Worm (Caenorhabditis elegans) whole organism, L4 larva: ENCODE measurements around the gene Y41E3.7.

Source experiments
- D1046.2 ChIP-seq: fragments of 200-800 bp; sonication (Bioruptor generic); IDR thresholded peaks from 2 replicates; pipeline ENCODE4 v1.3.6; 2022; ENCODE audit warnings: missing genetic modification characterization, missing compliant biosample characterization
- F37D6.2 ChIP-seq: sonication (generic microtip); optimal IDR thresholded peaks from 2 replicates; lab custom pipeline; 2016; ENCODE audit warnings: mild to moderate bottlenecking, missing genetic modification characterization, missing compliant biosample characterization
- R02D3.7 ChIP-seq: fragments of 150-350 bp; sonication (generic microtip); optimal IDR thresholded peaks from 3 replicates; lab custom pipeline; 2014; ENCODE audit warnings: missing biosample characterization, missing genetic modification characterization
- T26A8.4 ChIP-seq: fragments of 200-800 bp; sonication (Bioruptor generic); IDR thresholded peaks from 2 replicates; pipeline ENCODE4 v1.3.6; 2022; ENCODE audit warnings: missing genetic modification characterization, missing compliant biosample characterization
- Y48G9A.11 ChIP-seq: fragments of 200-800 bp; sonication (Bioruptor generic); IDR thresholded peaks from 2 replicates; pipeline ENCODE4 v1.3.6; 2022; ENCODE audit warnings: missing genetic modification reagents, missing genetic modification characterization, missing compliant biosample characterization
- Y75B8A.6 ChIP-seq: fragments of 200-800 bp; sonication (Bioruptor generic); IDR thresholded peaks from 2 replicates; pipeline ENCODE4 v1.3.6; 2022; ENCODE audit warnings: missing genetic modification reagents, missing genetic modification characterization, missing compliant biosample characterization
- aha-1 ChIP-seq: fragments of 150-350 bp; peaks from one replicate; lab custom pipeline; 2014; ENCODE audit warnings: missing biosample characterization, missing genetic modification characterization
- ama-1 ChIP-seq: fragments of 150-350 bp; optimal IDR thresholded peaks from 2 replicates; lab custom pipeline; 2014; ENCODE audit warnings: inconsistent platforms, mixed read lengths
- attf-4 ChIP-seq: sonication (generic microtip); optimal IDR thresholded peaks from 3 replicates; lab custom pipeline; 2017; ENCODE audit warnings: missing biosample characterization, missing genetic modification characterization
- ceh-20 ChIP-seq: fragments of 200-800 bp; sonication (Bioruptor generic); IDR thresholded peaks from 2 replicates; pipeline ENCODE4 v1.3.6; 2022; ENCODE audit warnings: missing genetic modification reagents, missing genetic modification characterization, missing compliant biosample characterization
- ceh-28 ChIP-seq: fragments of 150-350 bp; optimal IDR thresholded peaks from 2 replicates; lab custom pipeline; 2014; ENCODE audit warnings: missing biosample characterization, missing genetic modification reagents, missing genetic modification characterization
- ces-1 ChIP-seq: fragments of 150-350 bp; sonication (generic microtip); optimal IDR thresholded peaks from 4 replicates; lab custom pipeline; 2014; ENCODE audit warnings: missing biosample characterization, missing genetic modification reagents, missing genetic modification characterization
- cey-2 ChIP-seq: sonication (generic microtip); optimal IDR thresholded peaks from 3 replicates; lab custom pipeline; 2017; ENCODE audit warnings: missing genetic modification characterization, mild to moderate bottlenecking, missing compliant biosample characterization, antibody characterized with exemption, borderline replicate concordance; ENCODE audit not compliant: insufficient read depth
- daf-16 ChIP-seq, 3 experiments: sonication (generic microtip); optimal IDR thresholded peaks; 2 replicates each; lab custom pipeline; 2016 to 2017; ENCODE audit warnings: missing genetic modification characterization in 3 of 3, missing genetic modification reagents in 3 of 3, mild to moderate bottlenecking in 2 of 3, missing compliant biosample characterization in 2 of 3, missing biosample characterization in 1 of 3, moderate library complexity in 1 of 3
- dmd-8 ChIP-seq: fragments of 200-800 bp; sonication (Bioruptor generic); IDR thresholded peaks from 2 replicates; pipeline ENCODE4 v1.3.6; 2022; ENCODE audit warnings: missing genetic modification characterization, missing compliant biosample characterization
- dpl-1 ChIP-seq: fragments of 150-350 bp; optimal IDR thresholded peaks from 2 replicates; lab custom pipeline; 2014; ENCODE audit warnings: missing biosample characterization, missing genetic modification reagents, missing genetic modification characterization
- egl-27 ChIP-seq: sonication (generic microtip); optimal IDR thresholded peaks from 3 replicates; lab custom pipeline; 2017; ENCODE audit warnings: missing biosample characterization, missing genetic modification reagents, missing genetic modification characterization
- hlh-30 ChIP-seq: sonication (generic microtip); optimal IDR thresholded peaks from 2 replicates; lab custom pipeline; 2017; ENCODE audit warnings: antibody characterized with exemption, mild to moderate bottlenecking, missing genetic modification characterization, missing compliant biosample characterization; ENCODE audit not compliant: insufficient read depth
- lin-13 ChIP-seq: fragments of 150-350 bp; optimal IDR thresholded peaks from 2 replicates; lab custom pipeline; 2014; ENCODE audit warnings: missing biosample characterization, missing genetic modification reagents, missing genetic modification characterization
- lin-38 ChIP-seq: fragments of 200-800 bp; sonication (Bioruptor generic); IDR thresholded peaks from 2 replicates; pipeline ENCODE4 v1.3.6; 2022; ENCODE audit warnings: missing genetic modification reagents, missing genetic modification characterization, missing compliant biosample characterization
- lir-3 ChIP-seq: sonication (generic microtip); optimal IDR thresholded peaks from 2 replicates; lab custom pipeline; 2016; ENCODE audit warnings: mild to moderate bottlenecking, missing genetic modification characterization, missing compliant biosample characterization
- lsy-2 ChIP-seq, 2 experiments: fragments of 150-350 bp in 1 of 2; sonication (generic microtip) in 1 of 2; optimal IDR thresholded peaks; 2 replicates each; lab custom pipeline; 2014 to 2017; ENCODE audit warnings: missing biosample characterization in 2 of 2, missing genetic modification characterization in 2 of 2
- madf-5 ChIP-seq, 2 experiments: fragments of 200-800 bp; sonication (Bioruptor generic); IDR thresholded peaks; 2 replicates each; pipeline ENCODE4 v1.3.6; 2022; ENCODE audit warnings: missing compliant biosample characterization in 2 of 2, missing genetic modification characterization in 2 of 2
- mes-2 ChIP-seq: sonication (generic microtip); optimal IDR thresholded peaks from 2 replicates; lab custom pipeline; 2016; ENCODE audit warnings: missing genotype, mild to moderate bottlenecking, missing genetic modification characterization, missing compliant biosample characterization; ENCODE audit not compliant: poor library complexity, severe bottlenecking
- mxl-2 ChIP-seq: fragments of 200-800 bp; sonication (Bioruptor generic); conservative IDR thresholded peaks from 2 replicates; pipeline ENCODE4 v1.3.6; 2022; ENCODE audit warnings: missing genetic modification reagents, missing genetic modification characterization, missing compliant biosample characterization
- nhr-102 ChIP-seq: sonication (generic microtip); optimal IDR thresholded peaks from 2 replicates; lab custom pipeline; 2016; ENCODE audit warnings: mild to moderate bottlenecking, missing genetic modification characterization, moderate library complexity, missing compliant biosample characterization
- nhr-41 ChIP-seq: fragments of 200-800 bp; sonication (Bioruptor generic); IDR thresholded peaks from 2 replicates; pipeline ENCODE4 v1.3.6; 2022; ENCODE audit warnings: missing genetic modification reagents, missing genetic modification characterization, missing compliant biosample characterization
- nhr-42 ChIP-seq: fragments of 200-800 bp; sonication (Bioruptor generic); IDR thresholded peaks from 2 replicates; pipeline ENCODE4 v1.3.6; 2022; ENCODE audit warnings: missing genetic modification characterization, missing compliant biosample characterization
- nhr-48 ChIP-seq: sonication (generic microtip); optimal IDR thresholded peaks from 2 replicates; lab custom pipeline; 2016; ENCODE audit warnings: mild to moderate bottlenecking, missing genetic modification characterization, missing compliant biosample characterization
- nhr-77 ChIP-seq: fragments of 150-350 bp; optimal IDR thresholded peaks from 2 replicates; lab custom pipeline; 2014; ENCODE audit warnings: missing biosample characterization, missing genetic modification characterization
- sdz-12 ChIP-seq: fragments of 200-800 bp; sonication (Bioruptor generic); optimal IDR thresholded peaks from 2 replicates; lab custom pipeline; 2018; ENCODE audit warnings: mild to moderate bottlenecking, missing genetic modification characterization, missing compliant biosample characterization
- set-16 ChIP-seq: fragments of 200-800 bp; sonication (Bioruptor generic); IDR thresholded peaks from 2 replicates; pipeline ENCODE4 v1.3.6; 2022; ENCODE audit warnings: missing genetic modification reagents, missing genetic modification characterization, missing compliant biosample characterization
- snpc-1.2 ChIP-seq: fragments of 200-800 bp; sonication (Bioruptor generic); IDR thresholded peaks from 2 replicates; pipeline ENCODE4 v1.3.6; 2022; ENCODE audit warnings: missing genetic modification reagents, missing genetic modification characterization, missing compliant biosample characterization
- snpc-4 ChIP-seq: fragments of 150-350 bp; optimal IDR thresholded peaks from 2 replicates; lab custom pipeline; 2014; ENCODE audit warnings: missing biosample characterization, missing genetic modification characterization
- unc-62 ChIP-seq, 3 experiments: fragments of 150-350 bp in 1 of 3; sonication (generic microtip); optimal IDR thresholded peaks in 2 of 3; peaks in 1 of 3; 1 replicate in 1 of 3; 2 replicates in 2 of 3; lab custom pipeline; 2014 to 2017; ENCODE audit warnings: missing biosample characterization in 3 of 3, missing genetic modification characterization in 3 of 3, missing genetic modification reagents in 3 of 3, missing genotype in 1 of 3

Gene Y41E3.7

DNA sequence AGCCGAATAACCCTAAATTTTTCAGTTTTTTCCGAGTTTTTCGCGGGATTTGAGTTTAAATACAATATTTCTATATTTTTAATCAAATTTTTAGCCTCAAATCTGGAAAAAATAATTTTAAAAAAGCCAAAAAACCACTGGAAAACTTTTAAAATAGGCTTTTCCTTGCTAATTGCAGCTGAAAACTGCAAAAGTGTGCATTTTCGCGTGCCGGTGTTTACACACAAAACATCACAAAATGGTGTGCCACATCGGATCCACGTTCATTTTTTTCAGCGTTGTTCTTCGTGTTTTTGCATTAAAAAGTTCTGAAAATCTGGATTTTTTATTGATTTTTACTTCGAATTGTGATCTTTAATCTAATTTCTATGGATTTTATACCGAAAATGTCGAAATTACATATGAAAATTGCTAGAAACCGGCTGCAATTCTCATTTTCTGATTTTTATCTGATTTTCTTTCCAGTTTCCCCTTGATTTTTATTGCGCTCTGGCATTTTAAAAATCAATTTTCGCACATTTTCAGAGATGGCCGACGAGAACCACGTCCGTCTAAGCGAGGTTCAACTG is at the start of gene Y41E3.7:
Gene Y41E3.7 (plus strand): TSS at position 519 of the 569 bp plus-strand sequence.
- TF ChIP-seq Y75B8A.6 (no peak), R02D3.7 (no peak), F37D6.2 (tag; lab: Kevin White, UChicago) (no peak), T26A8.4 (GFP tag; lab: Robert Waterston, UW) (no peak), daf-16 (GFP tag; optimal IDR thresholded peaks at IDR 0.05; lab: Kevin White, UChicago) (no peak), daf-16 (tag; optimal IDR thresholded peaks at IDR 0.05; lab: Kevin White, UChicago) (peak; percentile 12), hlh-30 (no peak), lir-3 (tag; lab: Kevin White, UChicago) (no peak), nhr-102 (tag; lab: Kevin White, UChicago) (no peak), dpl-1 (GFP tag; lab: Kevin White, UChicago) (peak; percentile 31), mes-2 (tag; lab: Kevin White, UChicago) (peak; percentile 29), Y48G9A.11 (GFP tag; lab: Robert Waterston, UW) (no peak), cey-2 (no peak), lin-38 (GFP tag; lab: Robert Waterston, UW) (peak; percentile 35; the same call in 1 of the 2 replicates)

- TF ChIP-seq cey-2 (no peak), unc-62 (GFP tag; optimal IDR thresholded peaks at IDR 0.05 in 1 of 2; lab: Kevin White, UChicago) (peak in 1 of 2 experiments; percentile 22), unc-62 (tag; optimal IDR thresholded peaks at IDR 0.05; lab: Kevin White, UChicago) (no peak), nhr-77 (tag; lab: Kevin White, UChicago) (no peak)
Observed at ce11 chrIV:14978204-14978603, 35.6 kb upstream of the Y41E3.7 start.

ce11 chrIV:14981311-14981710 is 32.5 kb upstream of the Y41E3.7 start, which contains the start of gene atln-2:
atln-2 (plus strand) TSS chrIV:14981611.
- TF ChIP-seq egl-27 (no peak), lsy-2 (tag; optimal IDR thresholded peaks at IDR 0.05; lab: Kevin White, UChicago) (no peak), snpc-1.2 (GFP tag; lab: Robert Waterston, UW) (0 out of 2 replicates have a peak, but pooled peaks have one; percentile 47)

- TF ChIP-seq ceh-28 (no peak), nhr-41 (GFP tag; lab: Robert Waterston, UW) (no peak), lir-3 (tag; lab: Kevin White, UChicago) (no peak), snpc-4 (tag; lab: Kevin White, UChicago) (peak; percentile 58), unc-62 (GFP tag; optimal IDR thresholded peaks at IDR 0.05 in 1 of 2; lab: Kevin White, UChicago) (peak in 1 of 2 experiments; percentile 35), unc-62 (tag; optimal IDR thresholded peaks at IDR 0.05; lab: Kevin White, UChicago) (no peak), cey-2 (no peak), ceh-20 (no peak), dmd-8 (GFP tag; lab: Robert Waterston, UW) (no peak), attf-4 (tag; lab: Kevin White, UChicago) (no peak), T26A8.4 (GFP tag; lab: Robert Waterston, UW) (peak; percentile 70), ces-1 (no peak), nhr-48 (tag; lab: Kevin White, UChicago) (no peak), nhr-42 (peak; percentile 37; the same call in 1 of the 2 replicates), D1046.2 (no peak), sdz-12 (GFP tag; lab: Kevin White, UChicago) (no peak), aha-1 (tag; lab: Kevin White, UChicago) (peak; percentile 60), ama-1 (peak; percentile 72), lin-13 (peak; percentile 42)
Observed at ce11 chrIV:14985019-14985418, 28.8 kb upstream of the Y41E3.7 start.

- no peak for TF ChIP-seq attf-4 (tag; lab: Kevin White, UChicago)
- no peak for TF ChIP-seq mxl-2 (GFP tag; lab: Robert Waterston, UW)
- TF ChIP-seq set-16 (GFP tag; lab: Robert Waterston, UW) = peak; percentile 97
- TF ChIP-seq madf-5 (GFP tag; IDR thresholded peaks at IDR 0.05; lab: Robert Waterston, UW) = 0 out of 4 replicates have a peak, but pooled peaks of 1 of the 2 experiments have one; percentile 63
- peak; percentile 62 for TF ChIP-seq T26A8.4 (GFP tag; lab: Robert Waterston, UW)
Observed at ce11 chrIV:14985859-14986258, 28.0 kb upstream of the Y41E3.7 start.
